Worm (Caenorhabditis elegans) whole organism, L1 larva: ENCODE results near the gene Y62E10A.6.

Source experiments
- C04F5.9 ChIP-seq: sonication (generic microtip); optimal IDR thresholded peaks from 2 replicates; lab custom pipeline; 2016; ENCODE audit warnings: missing genetic modification characterization, missing compliant biosample characterization
- isw-1 ChIP-seq: fragments of 200-800 bp; sonication (Bioruptor generic); IDR thresholded peaks from 2 replicates; pipeline ENCODE4 v1.3.6; 2022; ENCODE audit warnings: missing genetic modification characterization, missing compliant biosample characterization
- nhr-47 ChIP-seq: sonication (generic microtip); optimal IDR thresholded peaks from 2 replicates; lab custom pipeline; 2016; ENCODE audit warnings: mild to moderate bottlenecking, missing genetic modification characterization, moderate library complexity, missing compliant biosample characterization
- nhr-90 ChIP-seq: sonication (generic microtip); optimal IDR thresholded peaks from 2 replicates; lab custom pipeline; 2016; ENCODE audit warnings: mild to moderate bottlenecking, missing genetic modification characterization, missing compliant biosample characterization; ENCODE audit not compliant: poor library complexity

Gene Y62E10A.6

DNA sequence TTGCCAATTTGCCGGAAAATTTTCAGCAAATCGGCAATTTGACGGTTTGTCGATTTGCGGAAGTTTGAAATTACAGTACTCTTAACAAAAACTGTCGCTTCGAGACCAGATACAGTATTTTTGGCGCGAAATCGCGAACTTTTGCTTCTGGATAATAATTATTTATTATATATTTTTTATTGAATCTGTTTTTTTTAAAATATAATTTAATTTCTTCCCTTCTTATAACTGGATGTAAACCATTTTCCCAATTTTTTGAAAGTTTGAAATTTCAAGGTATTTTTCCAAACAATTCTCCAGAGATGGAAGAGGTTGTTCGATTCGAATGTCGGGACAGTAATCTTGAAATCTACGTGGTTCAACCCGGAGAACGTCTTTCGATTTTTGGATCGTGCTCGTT lies 50.4 kb downstream of the Y62E10A.6 start, which contains the start of gene nol-9:
Gene nol-9, plus strand, starts transcription at position 301 of the 400 bp plus-strand sequence.
- TF ChIP-seq isw-1 (GFP tag; lab: Robert Waterston, UW), result no peak
- TF ChIP-seq nhr-47, result no peak
- no peak for TF ChIP-seq nhr-90 (tag; lab: Kevin White, UChicago)
- no peak for TF ChIP-seq C04F5.9 (tag; lab: Kevin White, UChicago)
